Fruit fly (Drosophila melanogaster) S2 (cell line): ENCODE data around the gene Ance-3.

ENCODE experiments used
- CG8478 ChIP-seq: fragments of >200 bp; optimal IDR thresholded peaks from 2 replicates; lab custom pipeline; 2018
- CTCF ChIP-seq, 2 experiments: fragments of >200 bp; optimal IDR thresholded peaks; 2 replicates each; lab custom pipeline; 2018

DNA sequence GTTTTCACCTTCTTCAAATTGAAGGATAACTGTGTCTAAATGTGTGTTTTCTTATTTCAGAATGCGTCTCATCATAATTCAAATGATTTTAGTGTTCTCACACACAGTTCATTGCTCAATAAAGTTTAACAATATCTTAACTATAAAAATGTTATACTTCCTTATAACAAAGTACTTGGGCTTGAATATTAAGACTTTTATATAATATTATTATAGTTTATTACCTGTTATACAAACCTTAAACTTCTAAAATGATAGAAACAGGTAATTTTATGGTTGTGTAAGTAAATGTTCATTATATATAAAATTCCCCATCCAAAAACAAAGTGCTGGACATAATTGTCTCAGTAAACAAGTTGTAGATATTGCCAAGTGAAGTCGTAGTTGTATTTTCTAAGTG, 5.5 kb upstream of the Ance-3 start, which contains the start of gene Ance-2:
- TF ChIP-seq CTCF (optimal IDR thresholded peaks at IDR 0.05; lab: Kevin White, UChicago) (no peak), CG8478 (lab: Kevin White, UChicago) (no peak)
